Fruit fly (Drosophila melanogaster): ENCODE data around the gene Gr63a.

DNA sequence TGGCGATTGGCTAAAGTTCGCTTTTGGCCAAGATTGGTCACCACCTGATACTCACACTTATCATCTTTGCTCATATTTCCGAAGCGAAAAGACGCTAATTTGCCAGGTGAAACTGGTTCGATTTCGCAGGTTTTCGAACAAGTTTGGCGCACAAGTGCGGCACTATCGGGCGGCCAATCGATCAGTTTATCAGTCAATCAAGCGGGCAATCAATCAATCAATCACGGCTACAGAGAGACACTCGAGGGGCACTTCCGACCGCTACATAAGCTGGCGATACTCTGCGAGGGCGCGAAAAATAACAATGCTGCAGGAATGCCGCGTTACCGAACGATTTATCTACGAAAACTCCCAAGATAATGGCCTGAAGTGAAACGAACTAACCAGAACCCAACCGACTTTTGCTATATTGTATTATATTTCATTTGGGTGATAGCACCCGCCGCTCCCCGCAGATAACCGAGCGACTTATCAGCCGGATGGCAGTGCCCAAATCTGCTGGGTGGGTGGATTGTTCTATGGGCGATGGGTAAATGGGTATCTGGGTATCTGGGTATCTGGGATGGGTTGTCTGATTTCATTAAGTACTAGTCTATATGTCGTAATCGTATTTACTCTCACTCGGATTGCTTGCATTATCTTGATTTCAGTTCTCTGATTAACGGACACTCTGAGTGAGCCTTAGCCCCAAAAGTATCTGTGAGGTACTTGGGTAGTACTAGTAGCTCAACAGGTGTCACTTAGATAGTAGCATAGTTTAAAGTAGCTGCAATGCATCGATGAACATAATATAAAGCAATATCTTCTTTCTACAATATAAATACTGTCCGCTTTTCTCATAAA lies 32.8 kb upstream of the Gr63a start:
- no peak for TF ChIP-seq CG34367 (tag; optimal IDR thresholded peaks at IDR 0.05)
- TF ChIP-seq CG8301 (tag; optimal IDR thresholded peaks at IDR 0.05), result no peak
- no peak for TF ChIP-seq CG8159 (tag; optimal IDR thresholded peaks at IDR 0.05)
- no peak for TF ChIP-seq CG32121 (GFP tag; IDR thresholded peaks at IDR 0.05)
- no peak for TF ChIP-seq Pif1A (GFP tag; optimal IDR thresholded peaks at IDR 0.05)
- no peak for TF ChIP-seq CG12605 (GFP tag; IDR thresholded peaks at IDR 0.05)
- no peak for TF ChIP-seq rn (GFP tag; IDR thresholded peaks at IDR 0.05)
- no peak for TF ChIP-seq CG17806 (tag; optimal IDR thresholded peaks at IDR 0.05)
- no peak for TF ChIP-seq CG4496 (GFP tag; IDR thresholded peaks at IDR 0.05)
- TF ChIP-seq CG15710 (tag; optimal IDR thresholded peaks at IDR 0.05), result no peak
- no peak for TF ChIP-seq EcR (GFP tag; optimal IDR thresholded peaks at IDR 0.05)

Data from whole organism, pupa.